Worm (Caenorhabditis elegans): ENCODE data around the gene ceh-33.

ce11 chrV:5324566-5324965 is at the start of gene ceh-33:
- TF ChIP-seq hmbx-1 (tag; optimal IDR thresholded peaks at IDR 0.05), result no peak
- TF ChIP-seq aly-1 (tag; optimal IDR thresholded peaks at IDR 0.05), result no peak
- TF ChIP-seq ama-1 (optimal IDR thresholded peaks at IDR 0.05), result no peak
- no peak for TF ChIP-seq B0310.2 (tag; optimal IDR thresholded peaks at IDR 0.05)
- no peak for TF ChIP-seq tbx-11 (GFP tag; IDR thresholded peaks at IDR 0.05)

Measured in whole organism, early embryonic.